Fruit fly (Drosophila melanogaster) whole organism, wandering third instar larva: ENCODE results near the gene CG10336.

ENCODE experiments used
- Abd-B ChIP-seq: fragments of >200 bp; optimal IDR thresholded peaks from 2 replicates; lab custom pipeline; 2017; ENCODE audit warnings: missing biosample characterization, missing genetic modification characterization
- CG32264 ChIP-seq: fragments of 200-800 bp; sonication (Bioruptor generic); optimal IDR thresholded peaks from 2 replicates; lab custom pipeline; 2016; ENCODE audit warnings: missing biosample characterization, missing genetic modification characterization
- CG9705 ChIP-seq: fragments of 200-800 bp; sonication (Bioruptor generic); optimal IDR thresholded peaks from 2 replicates; lab custom pipeline; 2018; ENCODE audit warnings: missing biosample characterization, mild to moderate bottlenecking, missing genetic modification characterization
- CrebA ChIP-seq: fragments of 200-800 bp; sonication (Bioruptor generic); optimal IDR thresholded peaks from 2 replicates; lab custom pipeline; 2016; ENCODE audit warnings: missing biosample characterization, mild to moderate bottlenecking, missing genetic modification characterization, borderline replicate concordance
- Dfd ChIP-seq: fragments of >200 bp; optimal IDR thresholded peaks from 2 replicates; lab custom pipeline; 2017; ENCODE audit warnings: missing biosample characterization, missing genetic modification characterization
- Dif ChIP-seq: fragments of 200-275, 200-300 bp; sonication (Bioruptor generic); optimal IDR thresholded peaks from 2 replicates; lab custom pipeline; 2018; ENCODE audit warnings: missing biosample characterization, missing genetic modification characterization; ENCODE audit not compliant: partially characterized antibody
- HLH106 ChIP-seq: fragments of 200-800 bp; optimal IDR thresholded peaks from 3 replicates; lab custom pipeline; 2019; ENCODE audit warnings: missing biosample characterization, mild to moderate bottlenecking, missing genetic modification characterization, moderate library complexity
- Hnf4 ChIP-seq: fragments of 200-800 bp; sonication (Bioruptor generic); optimal IDR thresholded peaks from 2 replicates; lab custom pipeline; 2016; ENCODE audit warnings: missing biosample characterization, mild to moderate bottlenecking, missing genetic modification characterization
- Hr78 ChIP-seq: fragments of >200 bp; optimal IDR thresholded peaks from 2 replicates; lab custom pipeline; 2017; ENCODE audit warnings: missing biosample characterization, missing genetic modification characterization
- Hr83 ChIP-seq: fragments of 200-300 bp; sonication (Bioruptor generic); optimal IDR thresholded peaks from 2 replicates; lab custom pipeline; 2016; ENCODE audit warnings: missing biosample characterization, mild to moderate bottlenecking, missing genetic modification characterization, moderate library complexity; ENCODE audit not compliant: poor library complexity, severe bottlenecking
- Myc ChIP-seq: fragments of >200 bp; optimal IDR thresholded peaks from 2 replicates; lab custom pipeline; 2017
- Rel ChIP-seq, 2 experiments: fragments of 200-800 bp; sonication (Bioruptor generic) in 1 of 2; optimal IDR thresholded peaks; 2 replicates in 1 of 2; 3 replicates in 1 of 2; lab custom pipeline; 2016 to 2019; ENCODE audit warnings: mild to moderate bottlenecking in 2 of 2, missing biosample characterization in 2 of 2, missing genetic modification characterization in 2 of 2, moderate library complexity in 1 of 2
- Sp1 ChIP-seq: fragments of 200-800 bp; sonication (Bioruptor generic); optimal IDR thresholded peaks from 3 replicates; lab custom pipeline; 2019; ENCODE audit warnings: missing biosample characterization, mild to moderate bottlenecking, missing genetic modification characterization, moderate library complexity
- Vsx2 ChIP-seq: fragments of 200-300, 225-300 bp; sonication (Bioruptor generic); optimal IDR thresholded peaks from 2 replicates; lab custom pipeline; 2018; ENCODE audit warnings: missing biosample characterization, missing genetic modification characterization; ENCODE audit not compliant: partially characterized antibody
- br ChIP-seq: fragments of 200-800 bp; sonication (Bioruptor generic); optimal IDR thresholded peaks from 2 replicates; lab custom pipeline; 2016; ENCODE audit warnings: missing biosample characterization, missing genetic modification characterization
- brk ChIP-seq: fragments of 200-800 bp; sonication (Bioruptor generic); optimal IDR thresholded peaks from 2 replicates; lab custom pipeline; 2016; ENCODE audit warnings: missing biosample characterization, mild to moderate bottlenecking, missing genetic modification characterization
- dl ChIP-seq, 2 experiments: fragments of 175-275, 200-275 bp in 1 of 2; fragments of 200-275 bp in 1 of 2; sonication (Bioruptor generic); optimal IDR thresholded peaks; lab custom pipeline; 2018; ENCODE audit warnings: mild to moderate bottlenecking in 2 of 2, missing biosample characterization in 2 of 2, missing genetic modification characterization in 2 of 2, moderate library complexity in 2 of 2; ENCODE audit not compliant: partially characterized antibody in 2 of 2, insufficient read depth in 1 of 2
- dmrt93B ChIP-seq: fragments of 200-800 bp; sonication (Bioruptor generic); optimal IDR thresholded peaks from 2 replicates; lab custom pipeline; 2018; ENCODE audit warnings: missing biosample characterization, mild to moderate bottlenecking, missing genetic modification characterization
- dsf ChIP-seq: sonication (Bioruptor generic); optimal IDR thresholded peaks from 2 replicates; lab custom pipeline; 2016; ENCODE audit warnings: missing biosample characterization, missing genetic modification characterization, borderline replicate concordance
- ey ChIP-seq: fragments of 200-800 bp; sonication (Bioruptor generic); optimal IDR thresholded peaks from 2 replicates; lab custom pipeline; 2016; ENCODE audit warnings: missing biosample characterization, missing genetic modification characterization
- foxo ChIP-seq, 2 experiments: fragments of 200-800 bp; sonication (Bioruptor generic); optimal IDR thresholded peaks; 2 replicates in 1 of 2; 3 replicates in 1 of 2; lab custom pipeline; 2016 to 2017; ENCODE audit warnings: missing biosample characterization in 2 of 2, missing genetic modification characterization in 2 of 2
- fru ChIP-seq: fragments of 200-800 bp; sonication (Bioruptor generic); optimal IDR thresholded peaks from 3 replicates; lab custom pipeline; 2016; ENCODE audit warnings: missing biosample characterization, mild to moderate bottlenecking, missing genetic modification characterization
- h ChIP-seq: fragments of 200-800 bp; sonication (Bioruptor generic); optimal IDR thresholded peaks from 3 replicates; lab custom pipeline; 2016; ENCODE audit warnings: missing biosample characterization, mild to moderate bottlenecking, missing genetic modification characterization
- jim ChIP-seq: fragments of 175-275, 200-325 bp; sonication (Bioruptor generic); optimal IDR thresholded peaks from 2 replicates; lab custom pipeline; 2016; ENCODE audit warnings: missing biosample characterization, mild to moderate bottlenecking, missing genetic modification characterization
- lola ChIP-seq: fragments of >200 bp; optimal IDR thresholded peaks from 2 replicates; lab custom pipeline; 2017; ENCODE audit warnings: missing biosample characterization, missing genetic modification characterization
- pan ChIP-seq: fragments of >200 bp; optimal IDR thresholded peaks from 2 replicates; lab custom pipeline; 2017
- psq ChIP-seq: fragments of 200-800 bp; sonication (Bioruptor generic); optimal IDR thresholded peaks from 3 replicates; lab custom pipeline; 2017; ENCODE audit warnings: missing biosample characterization, mild to moderate bottlenecking, missing genetic modification characterization, moderate library complexity
- rgr ChIP-seq: fragments of 200-800 bp; sonication (Bioruptor generic); optimal IDR thresholded peaks from 3 replicates; lab custom pipeline; 2016; ENCODE audit warnings: missing biosample characterization, mild to moderate bottlenecking, missing genetic modification characterization
- sv ChIP-seq: fragments of 200-800 bp; sonication (Bioruptor generic); optimal IDR thresholded peaks from 3 replicates; lab custom pipeline; 2016; ENCODE audit warnings: missing biosample characterization, missing genetic modification characterization
- usp ChIP-seq: fragments of >200 bp; optimal IDR thresholded peaks from 2 replicates; lab custom pipeline; 2017; ENCODE audit warnings: missing biosample characterization, missing genetic modification characterization
- woc ChIP-seq: sonication (Bioruptor generic); optimal IDR thresholded peaks from 2 replicates; lab custom pipeline; 2016; ENCODE audit warnings: missing biosample characterization, mild to moderate bottlenecking, missing genetic modification characterization

Gene CG10336

dm6 chr2L:18724842-18725241 is 35.5 kb downstream of the CG10336 start:
- no peak for TF ChIP-seq CG9705 (GFP tag; lab: Kevin White, UChicago)
- TF ChIP-seq ey: no peak
- no peak for TF ChIP-seq br (GFP tag; lab: Kevin White, UChicago)
- TF ChIP-seq CG32264 (GFP tag; lab: Kevin White, UChicago): no peak
- TF ChIP-seq psq (GFP tag; lab: Kevin White, UChicago): no peak
- TF ChIP-seq dsf (GFP tag; lab: Kevin White, UChicago): no peak
- no peak for TF ChIP-seq Abd-B (GFP tag; lab: Kevin White, UChicago)
- TF ChIP-seq Hr83: no peak
- no peak for TF ChIP-seq rgr
- no peak for TF ChIP-seq h (GFP tag; lab: Kevin White, UChicago)
- no peak for TF ChIP-seq Rel (GFP tag; optimal IDR thresholded peaks at IDR 0.05; lab: Kevin White, UChicago)
- TF ChIP-seq Rel (tag; optimal IDR thresholded peaks at IDR 0.05; lab: Kevin White, UChicago): no peak
- no peak for TF ChIP-seq sv (GFP tag; lab: Kevin White, UChicago)
- no peak for TF ChIP-seq brk (GFP tag; lab: Kevin White, UChicago)
- TF ChIP-seq lola (GFP tag; lab: Kevin White, UChicago): no peak
- TF ChIP-seq Dfd (GFP tag; lab: Kevin White, UChicago): no peak
- no peak for TF ChIP-seq Sp1 (GFP tag; lab: Kevin White, UChicago)
- TF ChIP-seq dmrt93B (GFP tag; lab: Kevin White, UChicago): no peak
- TF ChIP-seq Hr78 (GFP tag; lab: Kevin White, UChicago): no peak

- TF ChIP-seq usp (GFP tag; lab: Kevin White, UChicago) (no peak), foxo (GFP tag; optimal IDR thresholded peaks at IDR 0.05; lab: Kevin White, UChicago) (no peak), h (GFP tag; lab: Kevin White, UChicago) (no peak)
Observed at dm6 chr2L:18727986-18728385, 38.7 kb downstream of the CG10336 start.

DNA sequence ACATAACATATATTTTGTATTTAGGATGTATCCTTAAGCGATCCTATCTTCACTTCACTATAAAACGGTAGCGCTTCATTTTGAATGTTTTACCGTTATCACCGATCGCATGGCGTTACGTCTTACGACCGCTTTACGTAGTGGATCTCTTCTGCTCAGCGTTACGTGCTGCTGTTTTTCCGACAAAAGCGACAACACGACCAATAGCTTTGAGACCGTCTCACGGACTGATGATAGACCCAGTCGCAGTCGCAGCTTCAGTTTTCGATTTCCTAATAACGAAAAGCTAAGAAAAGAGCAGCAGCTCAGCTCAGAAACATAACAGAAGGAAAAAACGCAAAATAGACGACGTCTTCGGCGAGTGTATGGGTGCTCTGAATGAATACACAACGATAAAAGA is 43.0 kb downstream of the CG10336 start, which contains the start of gene CG10348:
Gene CG10348, minus strand, starts transcription at position 234 of the 400 bp plus-strand sequence.
- TF ChIP-seq fru (GFP tag; lab: Kevin White, UChicago) (no peak), dsf (GFP tag; lab: Kevin White, UChicago) (no peak), dl (GFP tag; optimal IDR thresholded peaks at IDR 0.05; lab: Kevin White, UChicago; ENCODE audit: insufficient read depth in 1 of 2, partially characterized antibody in 2 of 2) (no peak), Rel (GFP tag; optimal IDR thresholded peaks at IDR 0.05; lab: Kevin White, UChicago) (no peak), Rel (tag; optimal IDR thresholded peaks at IDR 0.05; lab: Kevin White, UChicago) (no peak), psq (GFP tag; lab: Kevin White, UChicago) (no peak), HLH106 (no peak), h (GFP tag; lab: Kevin White, UChicago) (no peak), Dif (GFP tag; lab: Kevin White, UChicago) (no peak), br (GFP tag; lab: Kevin White, UChicago) (no peak)

dm6 chr2L:18732760-18733530 is 43.6 kb downstream of the CG10336 start:
- TF ChIP-seq Abd-B (GFP tag; lab: Kevin White, UChicago): no peak
- TF ChIP-seq Dif (GFP tag; lab: Kevin White, UChicago): peak; percentile 17
- peak; percentile 45 for TF ChIP-seq Vsx2
- TF ChIP-seq, all 38 proteins: peak for 2

DNA sequence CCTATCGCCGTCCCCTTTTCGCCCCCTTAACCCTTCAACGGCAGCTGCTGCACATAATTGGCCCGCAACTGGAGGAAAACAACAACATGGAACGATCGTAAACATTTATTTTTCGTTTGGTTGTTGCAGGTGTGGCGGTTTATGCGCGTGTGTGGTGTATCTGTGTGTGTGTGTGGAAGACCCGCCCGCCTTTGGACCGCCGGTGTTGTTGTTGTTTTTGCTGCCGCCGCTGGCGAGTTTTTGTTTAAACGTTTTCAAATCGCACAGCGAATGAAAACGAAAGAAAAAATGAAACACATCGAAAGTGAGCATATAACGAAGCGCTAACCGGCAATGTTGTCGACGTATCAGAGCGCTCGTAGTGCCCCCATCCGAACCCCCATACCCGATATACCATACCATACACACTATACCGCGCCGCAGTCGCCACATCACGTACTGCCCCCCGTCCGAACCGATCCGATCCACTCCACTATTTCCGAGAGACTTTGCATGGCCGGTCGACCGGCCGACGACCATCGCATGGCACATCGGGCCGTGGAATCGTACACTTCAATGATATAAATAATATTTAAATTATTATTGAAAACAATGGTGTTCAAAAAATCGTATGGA is 46.3 kb downstream of the CG10336 start:
- no peak for TF ChIP-seq CrebA
- no peak for TF ChIP-seq Hnf4
- no peak for TF ChIP-seq h (GFP tag; lab: Kevin White, UChicago)
- no peak for TF ChIP-seq pan (lab: Kevin White, UChicago)
- TF ChIP-seq dsf (GFP tag; lab: Kevin White, UChicago): no peak
- TF ChIP-seq rgr: no peak
- no peak for TF ChIP-seq Myc (lab: Kevin White, UChicago)
- no peak for TF ChIP-seq usp (GFP tag; lab: Kevin White, UChicago)
- no peak for TF ChIP-seq Vsx2
- no peak for TF ChIP-seq CG9705 (GFP tag; lab: Kevin White, UChicago)
- no peak for TF ChIP-seq foxo (GFP tag; optimal IDR thresholded peaks at IDR 0.05; lab: Kevin White, UChicago)
- no peak for TF ChIP-seq dl (GFP tag; optimal IDR thresholded peaks at IDR 0.05; lab: Kevin White, UChicago; ENCODE audit: insufficient read depth in 1 of 2, partially characterized antibody in 2 of 2)
- TF ChIP-seq Hr83: no peak
- TF ChIP-seq jim (GFP tag; lab: Kevin White, UChicago): no peak
- no peak for TF ChIP-seq dmrt93B (GFP tag; lab: Kevin White, UChicago)
- no peak for TF ChIP-seq woc
